Worm (Caenorhabditis elegans) whole organism, L4 larva: ENCODE results near the gene H02F09.2.

ENCODE experiments used
- ama-1 ChIP-seq: fragments of 150-350 bp; optimal IDR thresholded peaks from 2 replicates; lab custom pipeline; 2014; ENCODE audit warnings: inconsistent platforms, mixed read lengths
- ceh-82 ChIP-seq: sonication (generic microtip); optimal IDR thresholded peaks from 2 replicates; lab custom pipeline; 2017; ENCODE audit warnings: missing biosample characterization, missing genetic modification characterization
- fkh-10 ChIP-seq: fragments of 150-350 bp; optimal IDR thresholded peaks from 2 replicates; lab custom pipeline; 2014; ENCODE audit warnings: missing biosample characterization, missing genetic modification reagents, missing genetic modification characterization
- hlh-30 ChIP-seq: sonication (generic microtip); optimal IDR thresholded peaks from 2 replicates; lab custom pipeline; 2017; ENCODE audit warnings: antibody characterized with exemption, mild to moderate bottlenecking, missing genetic modification characterization, missing compliant biosample characterization; ENCODE audit not compliant: insufficient read depth
- hmg-1.1 ChIP-seq: fragments of 200-800 bp; sonication (Bioruptor generic); IDR thresholded peaks from 2 replicates; pipeline ENCODE4 v1.3.6; 2022; ENCODE audit warnings: missing genetic modification reagents, missing genetic modification characterization, missing compliant biosample characterization
- mdl-1 ChIP-seq, 2 experiments: fragments of 150-350 bp in 1 of 2; sonication (generic microtip) in 1 of 2; optimal IDR thresholded peaks; 2 replicates each; lab custom pipeline; 2014 to 2017; ENCODE audit warnings: missing biosample characterization in 2 of 2, missing genetic modification characterization in 2 of 2
- snpc-4 ChIP-seq: fragments of 150-350 bp; optimal IDR thresholded peaks from 2 replicates; lab custom pipeline; 2014; ENCODE audit warnings: missing biosample characterization, missing genetic modification characterization
- unc-39 ChIP-seq: sonication (generic microtip); optimal IDR thresholded peaks from 2 replicates; lab custom pipeline; 2017; ENCODE audit warnings: missing biosample characterization, missing genetic modification characterization
- zip-2 ChIP-seq: fragments of 150-350 bp; optimal IDR thresholded peaks from 2 replicates; lab custom pipeline; 2014; ENCODE audit warnings: missing biosample characterization, missing genetic modification characterization
- ztf-11 ChIP-seq: fragments of 150-350 bp; optimal IDR thresholded peaks from 2 replicates; lab custom pipeline; 2014; ENCODE audit warnings: missing biosample characterization, missing genetic modification characterization

DNA sequence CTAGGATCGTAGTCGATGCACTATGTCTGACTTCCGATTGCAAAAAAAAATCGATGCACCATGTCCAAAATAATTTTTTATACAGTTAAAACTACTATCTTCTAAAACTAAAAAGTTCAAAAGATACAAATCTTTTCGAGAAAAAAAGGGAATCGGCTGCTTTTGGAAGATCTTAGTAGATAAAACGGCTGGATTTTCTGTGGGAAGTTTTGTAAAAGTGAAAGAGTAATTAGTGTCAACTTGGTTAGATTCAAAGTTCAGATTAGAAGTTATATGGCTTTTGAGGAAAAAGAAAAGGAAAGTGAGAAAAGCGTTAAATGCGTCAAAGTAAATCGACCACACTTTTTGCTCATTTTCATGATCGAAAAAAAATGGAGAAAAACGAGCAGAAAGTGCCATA, 15.0 kb downstream of the H02F09.2 start:
- TF ChIP-seq ztf-11 (tag; lab: Kevin White, UChicago) (no peak), ceh-82 (tag; lab: Kevin White, UChicago) (no peak), fkh-10 (GFP tag; lab: Kevin White, UChicago) (no peak), hmg-1.1 (no peak), ama-1 (lab: Kevin White, UChicago) (no peak), snpc-4 (tag; lab: Kevin White, UChicago) (no peak), zip-2 (tag; lab: Kevin White, UChicago) (no peak), hlh-30 (tag; lab: Kevin White, UChicago) (no peak), unc-39 (tag; lab: Kevin White, UChicago) (no peak), mdl-1 (tag; optimal IDR thresholded peaks at IDR 0.05; lab: Kevin White, UChicago) (no peak)
